Fruit fly (Drosophila melanogaster) whole organism: ENCODE measurements around the gene CG33483.

ENCODE experiments used
- CG8478 ChIP-seq: fragments of >200 bp; optimal IDR thresholded peaks from 2 replicates; lab custom pipeline; 2018; ENCODE audit warnings: inconsistent platforms
- Dll ChIP-seq: fragments of >200 bp; optimal IDR thresholded peaks from 2 replicates; lab custom pipeline; 2017
- EcR ChIP-seq, 2 experiments: fragments of >200 bp; optimal IDR thresholded peaks; 2 replicates each; lab custom pipeline; 2017; ENCODE audit warnings: missing biosample characterization in 2 of 2, missing genetic modification characterization in 2 of 2, missing genetic modification reagents in 2 of 2
- pan ChIP-seq: fragments of >200 bp; optimal IDR thresholded peaks from 2 replicates; lab custom pipeline; 2017
- psq ChIP-seq: fragments of >200 bp; optimal IDR thresholded peaks from 2 replicates; lab custom pipeline; 2017
- usp ChIP-seq: fragments of >200 bp; optimal IDR thresholded peaks from 2 replicates; lab custom pipeline; 2017; ENCODE audit warnings: missing biosample characterization, missing genetic modification characterization, mixed read lengths

CG33483 gene

DNA sequence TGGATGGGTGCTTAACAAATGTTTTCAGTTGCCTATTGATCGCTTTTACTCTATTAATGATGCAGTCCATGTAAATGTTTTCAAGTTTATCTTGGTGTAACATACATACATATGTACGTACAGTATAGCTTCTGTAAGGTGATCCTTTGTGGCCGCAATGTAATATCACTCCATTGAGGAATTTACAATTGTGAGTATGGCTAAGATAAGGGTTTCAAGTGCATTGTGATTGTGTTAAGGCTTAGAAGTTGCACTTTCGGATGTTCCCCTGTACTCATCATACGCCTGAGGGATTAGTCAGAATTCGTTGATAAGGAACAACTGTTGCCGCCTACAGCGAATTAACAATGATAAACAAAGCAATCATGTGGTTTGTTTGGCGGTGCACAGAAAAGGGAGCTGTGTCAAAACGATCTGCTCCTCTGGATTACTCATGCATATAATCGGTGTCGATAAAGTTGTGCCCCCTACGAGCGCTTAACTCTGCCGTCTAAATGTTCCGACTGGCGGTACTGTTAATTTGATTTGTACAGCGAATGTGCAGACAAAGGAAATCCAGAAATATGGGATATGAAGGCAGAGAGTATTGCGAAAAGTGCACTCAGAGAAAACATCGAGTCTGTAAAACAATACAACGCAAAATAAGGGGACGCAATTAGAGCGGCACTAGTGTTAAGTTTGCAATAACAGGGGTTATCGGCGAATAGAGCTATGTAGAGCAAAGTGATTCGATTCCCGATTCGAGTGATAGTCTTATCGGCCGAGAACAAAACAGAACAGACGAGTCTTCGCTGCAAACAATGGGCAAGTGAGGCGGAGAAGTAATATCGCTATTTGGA lies 14.0 kb downstream of the CG33483 start:
- no peak for TF ChIP-seq pan (lab: Kevin White, UChicago)
- peak; percentile 25 for TF ChIP-seq psq (lab: Kevin White, UChicago)

DNA sequence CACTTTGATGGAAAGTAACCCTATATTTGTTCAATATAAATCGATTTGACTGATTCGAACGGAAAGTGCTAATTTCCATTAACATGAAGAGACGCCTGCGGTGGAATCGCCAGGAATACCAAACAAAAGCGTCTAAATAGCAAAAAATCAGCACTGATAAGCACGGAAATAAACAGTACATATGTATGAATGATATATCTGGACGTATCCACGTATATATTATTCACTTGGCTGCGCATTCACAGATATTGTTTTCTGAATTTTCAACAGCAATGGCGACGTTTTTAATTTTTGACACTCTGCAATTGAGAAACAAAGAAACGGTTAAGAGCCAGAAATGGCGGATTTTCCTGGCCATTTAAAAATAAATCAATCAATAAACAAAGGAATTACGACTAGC lies 14.7 kb downstream of the CG33483 start:
- TF ChIP-seq Dll (lab: Kevin White, UChicago), result no peak
- TF ChIP-seq EcR (GFP tag; optimal IDR thresholded peaks at IDR 0.05; lab: Kevin White, UChicago), result no peak
- no peak for TF ChIP-seq CG8478 (lab: Kevin White, UChicago)
- TF ChIP-seq psq (lab: Kevin White, UChicago), result no peak
- TF ChIP-seq pan (lab: Kevin White, UChicago), result no peak
- no peak for TF ChIP-seq usp (GFP tag; lab: Kevin White, UChicago)

DNA sequence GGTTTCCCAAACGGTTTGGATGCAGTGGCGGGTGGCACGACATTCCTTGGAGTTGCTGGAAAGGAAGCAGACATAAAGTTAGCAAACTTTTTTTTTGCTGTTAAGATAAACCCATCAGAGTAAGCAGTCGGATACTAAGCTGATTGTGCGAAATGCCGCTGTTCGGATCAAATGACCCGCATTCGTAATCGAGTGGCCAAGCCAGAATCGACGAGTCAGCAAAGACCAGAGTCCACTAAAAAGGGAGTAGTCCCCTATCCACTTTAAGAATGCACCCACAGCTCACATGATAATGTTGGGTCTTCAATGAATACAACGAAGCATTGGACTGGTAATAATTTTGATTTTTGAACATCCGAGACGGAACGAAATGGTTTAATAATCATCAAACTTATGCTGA lies 15.1 kb downstream of the CG33483 start:
- TF ChIP-seq pan (lab: Kevin White, UChicago), result no peak
- TF ChIP-seq psq (lab: Kevin White, UChicago), result no peak
- TF ChIP-seq EcR (GFP tag; optimal IDR thresholded peaks at IDR 0.05; lab: Kevin White, UChicago), result no peak

DNA sequence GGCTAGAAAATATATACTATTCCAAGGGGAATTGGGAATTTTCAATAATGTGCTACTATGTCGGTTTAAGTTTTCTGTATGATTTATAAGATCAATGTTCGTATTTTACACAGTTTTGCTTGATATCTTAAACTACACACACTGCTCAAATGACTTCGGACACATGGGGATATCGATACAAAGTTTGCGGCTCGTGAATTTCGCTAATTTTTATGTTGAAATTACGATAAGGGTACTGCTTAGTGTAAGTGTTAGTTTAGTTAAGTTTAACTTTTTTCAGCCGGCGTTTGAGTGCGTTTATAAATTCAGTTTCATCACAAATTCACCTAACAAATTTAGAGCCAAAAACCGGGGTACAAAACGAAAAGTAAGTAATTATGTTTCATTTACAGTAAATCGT lies 18.6 kb downstream of the CG33483 start, which contains the start of gene CG15547:
TSS of gene CG15547 (minus strand) at position 101 of the 400 bp plus-strand sequence.
- TF ChIP-seq usp (GFP tag; lab: Kevin White, UChicago), result no peak
- no peak for TF ChIP-seq Dll (lab: Kevin White, UChicago)
- no peak for TF ChIP-seq EcR (GFP tag; optimal IDR thresholded peaks at IDR 0.05; lab: Kevin White, UChicago)
- no peak for TF ChIP-seq pan (lab: Kevin White, UChicago)
- no peak for TF ChIP-seq CG8478 (lab: Kevin White, UChicago)

DNA sequence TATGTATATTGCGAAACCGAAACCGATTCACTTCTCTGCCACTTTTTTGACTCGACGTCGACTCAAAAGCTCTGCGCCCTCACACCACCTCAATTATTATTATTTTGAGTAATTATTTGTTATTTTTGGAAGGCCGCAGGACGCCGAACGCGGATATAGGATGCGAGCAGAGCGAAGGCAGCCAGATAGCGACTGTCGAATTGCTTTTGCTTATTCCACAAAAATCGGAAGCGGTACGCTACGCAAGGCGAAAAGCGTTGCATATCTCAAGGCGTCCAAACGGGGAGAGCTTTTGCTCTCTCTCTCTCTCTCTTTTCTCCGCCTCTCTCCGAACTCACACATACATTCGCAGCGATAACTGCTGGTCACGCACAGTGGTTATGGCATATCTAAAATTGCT lies 21.1 kb downstream of the CG33483 start, which contains the start of gene CG12071:
TSS of gene CG12071 (minus strand) at position 134 of the 400 bp plus-strand sequence.
- no peak for TF ChIP-seq pan (lab: Kevin White, UChicago)
- no peak for TF ChIP-seq usp (GFP tag; lab: Kevin White, UChicago)
- no peak for TF ChIP-seq Dll (lab: Kevin White, UChicago)
- TF ChIP-seq psq (lab: Kevin White, UChicago), result no peak
- no peak for TF ChIP-seq CG8478 (lab: Kevin White, UChicago)
- TF ChIP-seq EcR (GFP tag; optimal IDR thresholded peaks at IDR 0.05; lab: Kevin White, UChicago), result no peak

DNA sequence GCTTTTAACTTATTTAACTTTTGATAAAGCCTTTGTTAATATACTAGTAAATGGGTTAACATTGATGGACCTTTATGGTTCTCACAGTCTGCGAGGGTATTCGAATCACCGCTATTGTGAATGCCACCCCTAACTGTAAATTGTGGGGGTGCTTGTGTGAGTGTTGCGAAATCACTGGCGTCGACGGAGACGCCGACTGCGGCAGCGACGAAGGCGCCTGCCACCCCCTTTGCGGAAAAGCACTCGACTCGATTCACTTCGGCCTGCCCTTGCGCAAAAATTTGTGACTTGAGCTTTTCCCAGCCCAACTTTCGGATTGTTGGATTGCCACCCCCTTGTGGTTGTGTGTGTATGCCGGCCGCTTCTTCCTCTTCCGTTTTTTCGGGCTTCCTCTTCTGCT lies 21.9 kb downstream of the CG33483 start:
- TF ChIP-seq psq (lab: Kevin White, UChicago) (no peak), CG8478 (lab: Kevin White, UChicago) (no peak), usp (GFP tag; lab: Kevin White, UChicago) (no peak), Dll (lab: Kevin White, UChicago) (no peak), EcR (GFP tag; optimal IDR thresholded peaks at IDR 0.05; lab: Kevin White, UChicago) (no peak), pan (lab: Kevin White, UChicago) (no peak)

DNA sequence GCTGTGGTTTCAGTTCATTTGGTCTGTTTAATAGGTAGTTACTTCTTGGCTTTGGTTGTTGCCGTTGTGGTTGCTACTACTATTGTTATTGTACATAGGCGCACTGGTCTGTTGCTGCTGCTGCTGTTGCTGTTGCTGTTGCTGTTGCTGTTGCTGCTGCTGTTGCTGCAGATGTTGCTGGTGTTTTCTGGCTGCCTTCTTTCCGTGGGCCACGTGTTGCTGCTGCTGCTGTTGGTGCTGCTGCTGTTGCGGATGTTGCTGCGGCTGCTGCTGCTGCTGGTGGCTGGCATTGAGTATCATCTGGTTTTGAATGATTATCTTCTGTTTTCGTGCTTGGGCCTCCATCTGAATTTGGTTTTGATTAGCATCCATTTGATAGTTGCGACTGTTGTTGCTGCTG lies 23.9 kb downstream of the CG33483 start:
- TF ChIP-seq CG8478 (lab: Kevin White, UChicago) (no peak), Dll (lab: Kevin White, UChicago) (no peak), pan (lab: Kevin White, UChicago) (no peak), usp (GFP tag; lab: Kevin White, UChicago) (no peak), EcR (GFP tag; optimal IDR thresholded peaks at IDR 0.05; lab: Kevin White, UChicago) (no peak), psq (lab: Kevin White, UChicago) (no peak)

DNA sequence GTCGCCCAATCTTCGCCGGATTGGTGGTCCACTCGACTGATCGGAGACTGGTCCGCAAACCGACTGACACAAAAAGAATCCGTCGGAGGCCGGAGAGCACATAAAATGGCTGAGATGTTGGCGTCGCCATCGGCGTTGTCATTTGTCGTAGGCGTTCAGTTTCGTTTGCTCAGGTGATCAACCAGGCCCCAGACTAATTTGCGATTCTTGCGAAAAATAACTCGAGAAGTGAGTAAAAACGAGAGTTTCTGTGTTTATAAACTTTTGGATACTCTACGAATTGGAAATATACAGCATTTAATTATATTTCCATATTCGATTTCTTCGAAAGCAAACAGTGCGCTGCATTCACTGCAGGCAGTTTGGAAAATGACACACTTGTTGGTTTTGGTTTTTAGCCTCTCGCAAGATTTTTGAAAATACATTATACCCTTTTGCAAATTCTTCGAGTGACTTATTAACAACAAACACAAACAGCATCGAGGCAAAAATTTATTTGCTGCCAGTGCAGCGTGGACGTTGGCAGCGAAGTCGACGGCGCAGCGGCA lies 25.8 kb downstream of the CG33483 start, which contains the start of gene CG15546:
TSS of gene CG15546 (minus strand) at position 51 of the 548 bp plus-strand sequence.
- TF ChIP-seq EcR (GFP tag; optimal IDR thresholded peaks at IDR 0.05; lab: Kevin White, UChicago) (no peak), Dll (lab: Kevin White, UChicago) (no peak), pan (lab: Kevin White, UChicago) (no peak), psq (lab: Kevin White, UChicago) (no peak), usp (GFP tag; lab: Kevin White, UChicago) (no peak), CG8478 (lab: Kevin White, UChicago) (no peak)

DNA sequence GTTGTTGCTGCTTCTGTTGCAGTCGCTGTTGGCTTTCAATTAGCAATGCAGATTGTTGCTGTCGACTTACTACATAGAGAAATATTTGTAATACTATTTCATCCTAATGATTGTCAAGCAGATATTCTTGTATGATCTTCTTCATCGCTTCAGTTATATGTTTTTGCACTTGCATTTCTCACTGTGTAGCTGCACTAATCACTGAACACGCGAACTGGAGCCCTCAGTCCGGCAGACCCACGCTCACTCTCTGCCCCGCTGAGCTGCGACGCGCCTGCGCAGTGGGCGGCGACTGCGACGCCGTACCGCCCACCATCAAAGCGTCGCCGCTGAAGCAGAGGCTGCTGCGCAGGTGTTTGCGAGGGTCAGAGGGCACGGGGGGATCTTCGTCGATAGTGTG lies 27.3 kb downstream of the CG33483 start:
- TF ChIP-seq pan (lab: Kevin White, UChicago) (no peak), usp (GFP tag; lab: Kevin White, UChicago) (no peak), EcR (GFP tag; optimal IDR thresholded peaks at IDR 0.05; lab: Kevin White, UChicago) (no peak), CG8478 (lab: Kevin White, UChicago) (no peak), psq (lab: Kevin White, UChicago) (no peak), Dll (lab: Kevin White, UChicago) (no peak)

DNA sequence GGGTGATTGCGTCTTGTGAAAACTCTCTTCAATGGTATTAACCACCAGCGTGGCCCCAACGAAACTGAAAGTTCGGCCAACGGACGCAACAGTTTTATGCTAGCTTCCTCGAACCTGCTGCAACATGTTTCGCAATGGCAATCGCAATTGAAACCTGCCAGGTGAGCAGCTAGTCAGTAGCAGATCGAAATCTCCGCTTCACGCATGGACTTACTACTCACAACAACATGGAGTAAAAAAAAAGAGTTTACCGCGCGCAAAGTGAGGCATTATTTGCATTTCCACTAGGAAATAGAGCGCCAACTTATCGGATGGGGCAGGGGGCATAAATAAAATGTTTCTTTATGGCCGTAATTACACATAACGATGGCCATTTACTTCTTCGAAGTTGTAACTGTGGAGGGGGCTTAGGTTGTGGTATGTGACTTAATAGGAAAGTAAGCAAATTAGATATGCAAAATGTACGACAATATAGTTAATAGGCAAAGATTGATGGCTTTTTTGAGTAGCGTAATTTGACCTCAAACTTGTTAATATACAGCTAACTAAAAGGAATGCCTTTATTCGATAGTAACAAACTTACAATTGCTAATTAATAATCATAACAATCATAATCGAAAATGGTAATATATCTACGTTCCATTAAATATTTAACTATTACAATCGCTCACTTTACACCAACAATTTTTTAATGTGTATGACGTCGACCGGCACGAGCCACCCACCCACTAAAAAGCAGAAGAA lies 29.5 kb downstream of the CG33483 start, which contains the start of gene CG15545:
TSS of gene CG15545 (minus strand) at position 51 of the 744 bp plus-strand sequence.
- TF ChIP-seq CG8478 (lab: Kevin White, UChicago) (no peak), pan (lab: Kevin White, UChicago) (no peak), Dll (lab: Kevin White, UChicago) (no peak), EcR (GFP tag; optimal IDR thresholded peaks at IDR 0.05; lab: Kevin White, UChicago) (no peak), usp (GFP tag; lab: Kevin White, UChicago) (no peak), psq (lab: Kevin White, UChicago) (no peak)
